Worm (Caenorhabditis elegans): ENCODE measurements around the gene Y49E10.4.

DNA sequence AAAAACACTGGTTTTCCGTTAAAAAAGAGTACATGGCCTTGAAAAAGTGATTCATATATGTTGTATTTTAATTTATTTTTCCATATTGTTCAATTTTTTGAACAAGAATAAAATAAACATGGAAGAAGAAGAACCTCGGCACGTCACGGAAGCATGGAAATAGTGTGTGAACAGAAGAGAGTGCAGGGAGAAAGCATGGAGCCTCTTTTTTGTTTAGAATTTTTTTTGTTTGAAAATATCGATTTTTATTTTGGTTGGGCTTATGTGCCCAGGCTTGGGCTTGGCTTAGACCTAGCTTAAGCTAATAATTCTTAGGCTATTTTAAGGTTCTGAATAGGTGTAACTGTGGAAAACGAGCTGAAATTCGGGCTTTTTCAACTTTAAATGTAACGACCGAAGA, 38.1 kb upstream of the Y49E10.4 start, which contains the start of gene tat-1:
- no peak for TF ChIP-seq nhr-28 (tag; optimal IDR thresholded peaks at IDR 0.05)
- TF ChIP-seq lsy-2 (tag; optimal IDR thresholded peaks at IDR 0.05): no peak
- no peak for TF ChIP-seq elt-1 (tag; optimal IDR thresholded peaks at IDR 0.05; ENCODE audit: borderline replicate concordance, insufficient read depth)

All from whole organism, mixed stage, embryonic.